Fruit fly (Drosophila melanogaster): ENCODE measurements around the gene MICU1.

Gene MICU1

dm6 chr2L:7188530-7188996 lies 6.5 kb downstream of the MICU1 start (continued):
- no peak for TF ChIP-seq tll (GFP tag; optimal IDR thresholded peaks at IDR 0.05)
- TF ChIP-seq sc (optimal IDR thresholded peaks at IDR 0.05), result no peak
- peak; percentile 98 for TF ChIP-seq sc (GFP tag; optimal IDR thresholded peaks at IDR 0.05)
- TF ChIP-seq nau (GFP tag; optimal IDR thresholded peaks at IDR 0.05), result peak; percentile 98
- TF ChIP-seq Dp (GFP tag; optimal IDR thresholded peaks at IDR 0.05), result peak; percentile 30
- TF ChIP-seq CG9609 (GFP tag; optimal IDR thresholded peaks at IDR 0.05), result peak; percentile 96
- peak; percentile 97 for TF ChIP-seq CG12155 (GFP tag; optimal IDR thresholded peaks at IDR 0.05)
- TF ChIP-seq PHDP (tag; optimal IDR thresholded peaks at IDR 0.05), result peak; percentile 99
- TF ChIP-seq ATbp (GFP tag; optimal IDR thresholded peaks at IDR 0.05), result peak; percentile 99
- TF ChIP-seq jumu (GFP tag; optimal IDR thresholded peaks at IDR 0.05), result peak; percentile 95
- TF ChIP-seq vfl (GFP tag; optimal IDR thresholded peaks at IDR 0.05), result peak; percentile 96
- TF ChIP-seq MESR4 (GFP tag; optimal IDR thresholded peaks at IDR 0.05), result peak; percentile 67
- TF ChIP-seq wdn (GFP tag; IDR thresholded peaks at IDR 0.05), result peak; percentile 97
- no peak for TF ChIP-seq usp (GFP tag; optimal IDR thresholded peaks at IDR 0.05)
- TF ChIP-seq CG10274 (GFP tag; optimal IDR thresholded peaks at IDR 0.05), result peak; percentile 90
- peak; percentile 37 for TF ChIP-seq CG1832 (GFP tag; optimal IDR thresholded peaks at IDR 0.05)
- TF ChIP-seq dimm (GFP tag; IDR thresholded peaks at IDR 0.05), result peak; percentile 91
- peak; percentile 98 for TF ChIP-seq CG16815 (GFP tag; optimal IDR thresholded peaks at IDR 0.05)
- TF ChIP-seq MTF-1 (GFP tag; optimal IDR thresholded peaks at IDR 0.05; ENCODE audit: borderline replicate concordance), result peak; percentile 82
- peak; percentile 40 for TF ChIP-seq CG14965 (GFP tag; optimal IDR thresholded peaks at IDR 0.05; ENCODE audit: borderline replicate concordance)
- peak; percentile 91 for TF ChIP-seq CG18011 (GFP tag; optimal IDR thresholded peaks at IDR 0.05)
- TF ChIP-seq Usf (GFP tag; optimal IDR thresholded peaks at IDR 0.05), result peak; percentile 95
- TF ChIP-seq CG3281 (GFP tag; optimal IDR thresholded peaks at IDR 0.05), result peak; percentile 97
- peak; percentile 98 for TF ChIP-seq ken (GFP tag; IDR thresholded peaks at IDR 0.05)
- no peak for TF ChIP-seq Tbp (GFP tag; optimal IDR thresholded peaks at IDR 0.05)
- peak; percentile 96 for TF ChIP-seq salm (tag; optimal IDR thresholded peaks at IDR 0.05)
- peak; percentile 97 for TF ChIP-seq CG17385 (GFP tag; optimal IDR thresholded peaks at IDR 0.05)
- TF ChIP-seq HLHmδ (GFP tag; optimal IDR thresholded peaks at IDR 0.05), result no peak
- TF ChIP-seq CG10147 (GFP tag; optimal IDR thresholded peaks at IDR 0.05), result peak; percentile 97
- peak; percentile 99 for TF ChIP-seq org-1 (GFP tag; optimal IDR thresholded peaks at IDR 0.05)
- peak; percentile 99 for TF ChIP-seq sr (GFP tag; IDR thresholded peaks at IDR 0.05)
- peak; percentile 98 for TF ChIP-seq sob (GFP tag; IDR thresholded peaks at IDR 0.05)
- TF ChIP-seq CG17328 (GFP tag; IDR thresholded peaks at IDR 0.05), result peak; percentile 97
- TF ChIP-seq CG34422 (GFP tag; IDR thresholded peaks at IDR 0.05), result peak; percentile 98
- peak; percentile 93 for TF ChIP-seq CG43689 (GFP tag; IDR thresholded peaks at IDR 0.05)
- peak; percentile 91 for TF ChIP-seq CG11696 (GFP tag; IDR thresholded peaks at IDR 0.05)
- peak; percentile 91 for TF ChIP-seq CG12236 (GFP tag; optimal IDR thresholded peaks at IDR 0.05)
- TF ChIP-seq CG31388 (GFP tag; optimal IDR thresholded peaks at IDR 0.05), result peak; percentile 92
- peak; percentile 92 for TF ChIP-seq twi (tag; optimal IDR thresholded peaks at IDR 0.05)
- TF ChIP-seq CG10462 (GFP tag; optimal IDR thresholded peaks at IDR 0.05), result peak; percentile 97
- TF ChIP-seq Xrp1 (GFP tag; IDR thresholded peaks at IDR 0.05), result peak; percentile 99
- peak in 1 of 2 experiments; percentile 99 for TF ChIP-seq Eip74EF (GFP tag; optimal IDR thresholded peaks at IDR 0.05)
- peak; percentile 95 for TF ChIP-seq Camta (GFP tag; optimal IDR thresholded peaks at IDR 0.05)
- no peak for TF ChIP-seq prd (optimal IDR thresholded peaks at IDR 0.05)
- peak; percentile 99 for TF ChIP-seq prd (GFP tag; IDR thresholded peaks at IDR 0.05)
- peak; percentile 95 for TF ChIP-seq CG6765 (GFP tag; optimal IDR thresholded peaks at IDR 0.05)
- peak; percentile 83 for TF ChIP-seq CG17802 (tag; optimal IDR thresholded peaks at IDR 0.05)
- peak; percentile 88 for TF ChIP-seq CG4282 (GFP tag; optimal IDR thresholded peaks at IDR 0.05)
- peak; percentile 88 for TF ChIP-seq Ravus (GFP tag; IDR thresholded peaks at IDR 0.05)
- peak; percentile 97 for TF ChIP-seq CrebB (tag; optimal IDR thresholded peaks at IDR 0.05)
- peak; percentile 98 for TF ChIP-seq CG3847 (GFP tag; IDR thresholded peaks at IDR 0.05)
